Worm (Caenorhabditis elegans) whole organism, late embryonic: ENCODE data around the gene sptl-3.

ENCODE experiments used
- K09A11.1 ChIP-seq: sonication (generic microtip); optimal IDR thresholded peaks from 2 replicates; lab custom pipeline; 2017; ENCODE audit warnings: antibody characterized with exemption, mild to moderate bottlenecking, missing genetic modification characterization, missing compliant biosample characterization; ENCODE audit not compliant: insufficient read depth
- T23F11.4 ChIP-seq: fragments of 200-800 bp; sonication (Bioruptor generic); optimal IDR thresholded peaks from 2 replicates; lab custom pipeline; 2018; ENCODE audit warnings: mild to moderate bottlenecking, missing genetic modification characterization, missing compliant biosample characterization
- Y22D7AL.16 ChIP-seq: sonication (generic microtip); optimal IDR thresholded peaks from 2 replicates; lab custom pipeline; 2016; ENCODE audit warnings: missing genetic modification characterization, missing compliant biosample characterization
- ahr-1 ChIP-seq: sonication (generic microtip); optimal IDR thresholded peaks from 2 replicates; lab custom pipeline; 2016; ENCODE audit warnings: missing genetic modification characterization, missing compliant biosample characterization
- ama-1 ChIP-seq: fragments of 150-350 bp; optimal IDR thresholded peaks from 2 replicates; lab custom pipeline; 2014
- ceh-14 ChIP-seq: sonication (generic microtip); optimal IDR thresholded peaks from 2 replicates; lab custom pipeline; 2016; ENCODE audit warnings: missing genotype, missing genetic modification characterization, missing compliant biosample characterization
- ceh-19 ChIP-seq: fragments of 200-800 bp; sonication (Bioruptor generic); optimal IDR thresholded peaks from 2 replicates; lab custom pipeline; 2018; ENCODE audit warnings: mild to moderate bottlenecking, missing genetic modification characterization, missing compliant biosample characterization
- ceh-22 ChIP-seq: sonication (generic microtip); optimal IDR thresholded peaks from 2 replicates; lab custom pipeline; 2017; ENCODE audit warnings: missing biosample characterization, missing genetic modification characterization
- ceh-31 ChIP-seq: sonication (generic microtip); optimal IDR thresholded peaks from 2 replicates; lab custom pipeline; 2016; ENCODE audit warnings: missing genetic modification characterization, missing compliant biosample characterization
- ceh-34 ChIP-seq: sonication (generic microtip); optimal IDR thresholded peaks from 2 replicates; lab custom pipeline; 2016; ENCODE audit warnings: mild to moderate bottlenecking, missing genetic modification characterization, missing compliant biosample characterization
- ceh-45 ChIP-seq: fragments of 200-800 bp; sonication (Bioruptor generic); IDR thresholded peaks from 2 replicates; pipeline ENCODE4 v1.3.6; 2022; ENCODE audit warnings: missing genetic modification reagents, missing genetic modification characterization, missing compliant biosample characterization
- ceh-6 ChIP-seq: fragments of 200-800 bp; sonication (Bioruptor generic); optimal IDR thresholded peaks from 2 replicates; lab custom pipeline; 2018; ENCODE audit warnings: mild to moderate bottlenecking, missing genetic modification characterization, missing compliant biosample characterization
- che-1 ChIP-seq: sonication (generic microtip); optimal IDR thresholded peaks from 2 replicates; lab custom pipeline; 2016; ENCODE audit warnings: mild to moderate bottlenecking, missing genetic modification characterization, missing compliant biosample characterization
- dmd-4 ChIP-seq: sonication (generic microtip); optimal IDR thresholded peaks from 2 replicates; lab custom pipeline; 2016; ENCODE audit warnings: borderline replicate concordance, missing genetic modification characterization, missing compliant biosample characterization
- dve-1 ChIP-seq: sonication (generic microtip); optimal IDR thresholded peaks from 2 replicates; lab custom pipeline; 2017; ENCODE audit warnings: antibody characterized with exemption, mild to moderate bottlenecking, missing genetic modification characterization, missing compliant biosample characterization
- elt-4 ChIP-seq: sonication (generic microtip); optimal IDR thresholded peaks from 2 replicates; lab custom pipeline; 2016; ENCODE audit warnings: missing genetic modification characterization, missing compliant biosample characterization
- ets-4 ChIP-seq: sonication (generic microtip); optimal IDR thresholded peaks from 2 replicates; lab custom pipeline; 2016; ENCODE audit warnings: missing genetic modification characterization, missing compliant biosample characterization
- fax-1 ChIP-seq: sonication (generic microtip); optimal IDR thresholded peaks from 2 replicates; lab custom pipeline; 2016; ENCODE audit warnings: missing genotype, missing genetic modification characterization, missing compliant biosample characterization
- gmeb-2 ChIP-seq: sonication (generic microtip); optimal IDR thresholded peaks from 2 replicates; lab custom pipeline; 2016; ENCODE audit warnings: missing genetic modification characterization, inconsistent platforms, missing compliant biosample characterization
- hlh-13 ChIP-seq: fragments of 200-800 bp; sonication (Bioruptor generic); optimal IDR thresholded peaks from 2 replicates; lab custom pipeline; 2018; ENCODE audit warnings: mild to moderate bottlenecking, missing genetic modification characterization, missing compliant biosample characterization
- hlh-30 ChIP-seq: sonication (generic microtip); optimal IDR thresholded peaks from 2 replicates; lab custom pipeline; 2017; ENCODE audit warnings: antibody characterized with exemption, missing genetic modification characterization, missing compliant biosample characterization; ENCODE audit not compliant: insufficient read depth
- hlh-6 ChIP-seq: sonication (generic microtip); optimal IDR thresholded peaks from 2 replicates; lab custom pipeline; 2016; ENCODE audit warnings: missing genotype, missing genetic modification characterization, missing compliant biosample characterization
- lim-6 ChIP-seq: sonication (generic microtip); optimal IDR thresholded peaks from 2 replicates; lab custom pipeline; 2016; ENCODE audit warnings: missing genetic modification characterization, missing compliant biosample characterization
- lin-11 ChIP-seq: fragments of 200-800 bp; sonication (Bioruptor generic); optimal IDR thresholded peaks from 2 replicates; lab custom pipeline; 2018; ENCODE audit warnings: mild to moderate bottlenecking, missing genetic modification characterization, missing compliant biosample characterization
- nhr-232 ChIP-seq: sonication (generic microtip); optimal IDR thresholded peaks from 2 replicates; lab custom pipeline; 2016; ENCODE audit warnings: missing genetic modification characterization, missing compliant biosample characterization
- pat-9 ChIP-seq: fragments of 200-800 bp; sonication (Bioruptor generic); optimal IDR thresholded peaks from 2 replicates; lab custom pipeline; 2018; ENCODE audit warnings: mild to moderate bottlenecking, missing genetic modification characterization, moderate library complexity, missing compliant biosample characterization
- pha-2 ChIP-seq: sonication (generic microtip); optimal IDR thresholded peaks from 2 replicates; lab custom pipeline; 2017; ENCODE audit warnings: mild to moderate bottlenecking, missing genetic modification characterization, missing compliant biosample characterization
- pha-4 ChIP-seq: fragments of 150-350 bp; optimal IDR thresholded peaks from 2 replicates; lab custom pipeline; 2018; ENCODE audit warnings: missing biosample characterization, missing genetic modification reagents, missing genetic modification characterization
- pqm-1 ChIP-seq: sonication (generic microtip); optimal IDR thresholded peaks from 2 replicates; lab custom pipeline; 2016; ENCODE audit warnings: missing genetic modification characterization, missing compliant biosample characterization
- rnt-1 ChIP-seq: sonication (generic microtip); optimal IDR thresholded peaks from 2 replicates; lab custom pipeline; 2016; ENCODE audit warnings: missing genetic modification characterization, missing compliant biosample characterization
- sox-4 ChIP-seq: sonication (generic microtip); optimal IDR thresholded peaks from 2 replicates; lab custom pipeline; 2017; ENCODE audit warnings: mild to moderate bottlenecking, missing genetic modification characterization, inconsistent platforms, missing compliant biosample characterization
- syd-9 ChIP-seq: sonication (generic microtip); optimal IDR thresholded peaks from 2 replicates; lab custom pipeline; 2016; ENCODE audit warnings: mild to moderate bottlenecking, missing genetic modification characterization, moderate library complexity, missing compliant biosample characterization
- ttx-3 ChIP-seq: sonication (generic microtip); optimal IDR thresholded peaks from 2 replicates; lab custom pipeline; 2016; ENCODE audit warnings: missing genetic modification reagents, missing genetic modification characterization, missing compliant biosample characterization
- unc-42 ChIP-seq: sonication (generic microtip); optimal IDR thresholded peaks from 2 replicates; lab custom pipeline; 2016; ENCODE audit warnings: missing genotype, missing genetic modification characterization, missing compliant biosample characterization
- unc-55 ChIP-seq: sonication (generic microtip); optimal IDR thresholded peaks from 2 replicates; lab custom pipeline; 2017; ENCODE audit warnings: missing biosample characterization, missing genetic modification reagents, missing genetic modification characterization
- zip-5 ChIP-seq: sonication (generic microtip); optimal IDR thresholded peaks from 2 replicates; lab custom pipeline; 2016; ENCODE audit warnings: missing genetic modification characterization, missing compliant biosample characterization

Gene sptl-3

ce11 chrV:13863700-13864099, 29.4 kb upstream of the sptl-3 start:
- TF ChIP-seq pqm-1 (no peak), ama-1 (lab: Kevin White, UChicago) (no peak), ceh-31 (tag; lab: Kevin White, UChicago) (no peak), ceh-45 (GFP tag; lab: Robert Waterston, UW) (no peak), Y22D7AL.16 (tag; lab: Kevin White, UChicago) (no peak), ceh-6 (no peak), elt-4 (no peak), ahr-1 (no peak), unc-55 (no peak), lim-6 (tag; lab: Kevin White, UChicago) (no peak), ceh-34 (tag; lab: Kevin White, UChicago) (no peak), K09A11.1 (no peak), sox-4 (tag; lab: Kevin White, UChicago) (no peak), pha-4 (tag; lab: Kevin White, UChicago) (no peak)

- no peak for TF ChIP-seq che-1 (tag; lab: Kevin White, UChicago)
- TF ChIP-seq pha-2, result no peak
- TF ChIP-seq, all 69 proteins: peak for 0
Observed at ce11 chrV:13866353-13866752, 26.8 kb upstream of the sptl-3 start, which contains the start of gene nhr-175. Gene nhr-175, plus strand, starts transcription at chrV:13866691.

- TF ChIP-seq gmeb-2 (tag; lab: Kevin White, UChicago) (peak; percentile 29), ceh-6 (peak; percentile 51), lin-11 (peak; percentile 33), ceh-19 (GFP tag; lab: Kevin White, UChicago) (peak; percentile 51), pat-9 (peak; percentile 50)
Observed at ce11 chrV:13868886-13869285, 24.2 kb upstream of the sptl-3 start.

- TF ChIP-seq nhr-232, result no peak
- no peak for TF ChIP-seq ceh-22
- TF ChIP-seq ceh-14 (tag; lab: Kevin White, UChicago), result no peak
Observed at ce11 chrV:13869551-13869950, 23.6 kb upstream of the sptl-3 start.

ce11 chrV:13872895-13873294, 20.2 kb upstream of the sptl-3 start, which contains the start of gene cpt-5:
Gene cpt-5, plus strand, starts transcription at chrV:13873195.
- TF ChIP-seq ceh-22 (no peak), nhr-232 (no peak), dve-1 (tag; lab: Kevin White, UChicago) (no peak), hlh-30 (tag; lab: Kevin White, UChicago) (no peak), ttx-3 (tag; lab: Kevin White, UChicago) (no peak), ama-1 (lab: Kevin White, UChicago) (no peak), dmd-4 (tag; lab: Kevin White, UChicago) (no peak), hlh-13 (no peak), ceh-34 (tag; lab: Kevin White, UChicago) (no peak), unc-42 (no peak), hlh-6 (tag; lab: Kevin White, UChicago) (no peak), rnt-1 (tag; lab: Kevin White, UChicago) (no peak), fax-1 (no peak), ets-4 (tag; lab: Kevin White, UChicago) (no peak), sox-4 (tag; lab: Kevin White, UChicago) (no peak), syd-9 (tag; lab: Kevin White, UChicago) (no peak), T23F11.4 (GFP tag; lab: Kevin White, UChicago) (no peak), zip-5 (tag; lab: Kevin White, UChicago) (no peak)
